Worm (Caenorhabditis elegans) whole organism, L2 larva: Measurements from ENCODE around the gene ZC53.2.

Experiments used
- C34F6.9 ChIP-seq: fragments of 150-350 bp; optimal IDR thresholded peaks from 2 replicates; lab custom pipeline; 2014; ENCODE audit warnings: missing biosample characterization, missing genetic modification characterization
- F13H6.1 ChIP-seq: sonication (generic microtip); optimal IDR thresholded peaks from 2 replicates; lab custom pipeline; 2016; ENCODE audit warnings: missing genetic modification characterization, missing compliant biosample characterization
- R02D3.7 ChIP-seq: fragments of 150-350 bp; optimal IDR thresholded peaks from 2 replicates; lab custom pipeline; 2014; ENCODE audit warnings: missing biosample characterization, missing genetic modification characterization
- Y55F3AM.14 ChIP-seq: fragments of 200-800 bp; sonication (Bioruptor generic); optimal IDR thresholded peaks from 2 replicates; lab custom pipeline; 2018; ENCODE audit warnings: mild to moderate bottlenecking, missing genetic modification characterization, missing compliant biosample characterization
- alr-1 ChIP-seq: fragments of 150-350 bp; optimal IDR thresholded peaks from 2 replicates; lab custom pipeline; 2014; ENCODE audit warnings: missing biosample characterization, missing genetic modification characterization
- aly-2 ChIP-seq: fragments of 150-350 bp; optimal IDR thresholded peaks from 2 replicates; lab custom pipeline; 2014; ENCODE audit warnings: missing biosample characterization, missing genetic modification characterization
- ceh-82 ChIP-seq: fragments of 150-350 bp; optimal IDR thresholded peaks from 2 replicates; lab custom pipeline; 2014; ENCODE audit warnings: missing biosample characterization, missing genetic modification characterization
- dmd-4 ChIP-seq: sonication (generic microtip); optimal IDR thresholded peaks from 2 replicates; lab custom pipeline; 2017; ENCODE audit warnings: missing biosample characterization, missing genetic modification characterization
- elt-1 ChIP-seq: fragments of 150-350 bp; optimal IDR thresholded peaks from 2 replicates; lab custom pipeline; 2014; ENCODE audit warnings: missing biosample characterization, missing genetic modification characterization
- fos-1 ChIP-seq: fragments of 150-350 bp; optimal IDR thresholded peaks from 2 replicates; lab custom pipeline; 2014; ENCODE audit warnings: missing biosample characterization, missing genetic modification characterization
- lin-11 ChIP-seq: fragments of 150-350 bp; sonication (generic microtip); optimal IDR thresholded peaks from 2 replicates; lab custom pipeline; 2014; ENCODE audit warnings: missing biosample characterization, missing genetic modification characterization, inconsistent platforms, mixed read lengths
- lin-39 ChIP-seq: fragments of 150-350 bp; optimal IDR thresholded peaks from 2 replicates; lab custom pipeline; 2014; ENCODE audit warnings: missing biosample characterization, missing genetic modification reagents, missing genetic modification characterization
- lsy-2 ChIP-seq, 2 experiments: fragments of 150-350 bp in 1 of 2; sonication (generic microtip) in 1 of 2; optimal IDR thresholded peaks; 2 replicates each; lab custom pipeline; 2014 to 2017; ENCODE audit warnings: missing biosample characterization in 2 of 2, missing genetic modification characterization in 2 of 2
- mab-5 ChIP-seq: fragments of 150-350 bp; optimal IDR thresholded peaks from 2 replicates; lab custom pipeline; 2014; ENCODE audit warnings: missing biosample characterization, missing genetic modification characterization
- mbf-1 ChIP-seq: sonication (generic microtip); optimal IDR thresholded peaks from 2 replicates; lab custom pipeline; 2017; ENCODE audit warnings: missing biosample characterization, missing genetic modification characterization
- nhr-11 ChIP-seq: fragments of 150-350 bp; optimal IDR thresholded peaks from 2 replicates; lab custom pipeline; 2014; ENCODE audit warnings: missing biosample characterization, missing genetic modification characterization
- nhr-12 ChIP-seq: fragments of 150-350 bp; optimal IDR thresholded peaks from 2 replicates; lab custom pipeline; 2014; ENCODE audit warnings: missing biosample characterization, missing genetic modification characterization
- nhr-129 ChIP-seq: fragments of 150-350 bp; optimal IDR thresholded peaks from 2 replicates; lab custom pipeline; 2014; ENCODE audit warnings: missing biosample characterization, missing genetic modification characterization
- nhr-23 ChIP-seq: fragments of 150-350 bp; optimal IDR thresholded peaks from 2 replicates; lab custom pipeline; 2014; ENCODE audit warnings: missing biosample characterization, missing genetic modification reagents, missing genetic modification characterization
- nhr-237 ChIP-seq: fragments of 150-350 bp; optimal IDR thresholded peaks from 2 replicates; lab custom pipeline; 2014; ENCODE audit warnings: missing biosample characterization, missing genetic modification characterization
- nhr-6 ChIP-seq: fragments of 150-350 bp; optimal IDR thresholded peaks from 2 replicates; lab custom pipeline; 2014; ENCODE audit warnings: missing biosample characterization, missing genetic modification characterization
- nhr-77 ChIP-seq: fragments of 150-350 bp; optimal IDR thresholded peaks from 2 replicates; lab custom pipeline; 2014; ENCODE audit warnings: missing biosample characterization, missing genetic modification characterization
- peb-1 ChIP-seq: fragments of 150-350 bp; optimal IDR thresholded peaks from 2 replicates; lab custom pipeline; 2014; ENCODE audit warnings: missing biosample characterization, missing genetic modification characterization
- skn-1 ChIP-seq: sonication (generic microtip); optimal IDR thresholded peaks from 2 replicates; lab custom pipeline; 2017; ENCODE audit warnings: missing biosample characterization, missing genetic modification characterization
- snpc-4 ChIP-seq: fragments of 150-350 bp; optimal IDR thresholded peaks from 2 replicates; lab custom pipeline; 2014; ENCODE audit warnings: missing biosample characterization, missing genetic modification characterization
- unc-39 ChIP-seq: fragments of 150-350 bp; optimal IDR thresholded peaks from 2 replicates; lab custom pipeline; 2014; ENCODE audit warnings: missing biosample characterization, missing genetic modification characterization
- unc-62 ChIP-seq: fragments of 150-350 bp; optimal IDR thresholded peaks from 2 replicates; lab custom pipeline; 2014; ENCODE audit warnings: missing biosample characterization, missing genetic modification reagents, missing genetic modification characterization
- zag-1 ChIP-seq: fragments of 150-350 bp; optimal IDR thresholded peaks from 2 replicates; lab custom pipeline; 2014; ENCODE audit warnings: missing biosample characterization, missing genetic modification characterization
- ztf-1 ChIP-seq: fragments of 200-800 bp; sonication (Bioruptor generic); conservative IDR thresholded peaks from 2 replicates; pipeline ENCODE4 v1.3.6; 2022; ENCODE audit warnings: missing genetic modification characterization, missing compliant biosample characterization
- ztf-11 ChIP-seq: sonication (generic microtip); optimal IDR thresholded peaks from 2 replicates; lab custom pipeline; 2017; ENCODE audit warnings: missing biosample characterization, missing genetic modification characterization
- ztf-4 ChIP-seq: fragments of 150-350 bp; optimal IDR thresholded peaks from 2 replicates; lab custom pipeline; 2014; ENCODE audit warnings: missing biosample characterization, missing genetic modification characterization

The ZC53.2 gene

ce11 chrX:1959063-1959462, 35.0 kb upstream of the ZC53.2 start:
- TF ChIP-seq unc-39 = no peak
- TF ChIP-seq lin-11 (tag; lab: Kevin White, UChicago) = no peak
- TF ChIP-seq ztf-1 (GFP tag; lab: Robert Waterston, UW) = no peak
- TF ChIP-seq nhr-237 (tag; lab: Kevin White, UChicago) = no peak
- TF ChIP-seq elt-1 (tag; lab: Kevin White, UChicago) = no peak
- no peak for TF ChIP-seq Y55F3AM.14
- no peak for TF ChIP-seq nhr-77
- no peak for TF ChIP-seq nhr-6
- no peak for TF ChIP-seq peb-1 (tag; lab: Kevin White, UChicago)
- no peak for TF ChIP-seq nhr-23 (tag; lab: Kevin White, UChicago)
- TF ChIP-seq ceh-82 = no peak
- TF ChIP-seq ztf-11 (tag; lab: Kevin White, UChicago) = no peak
- no peak for TF ChIP-seq fos-1 (tag; lab: Kevin White, UChicago)
- no peak for TF ChIP-seq mbf-1 (tag; lab: Kevin White, UChicago)

ce11 chrX:1939887-1940286, 15.8 kb upstream of the ZC53.2 start, which contains the start of gene Y59E1A.4:
Y59E1A.4 (minus strand) TSS chrX:1939987.
- no peak for TF ChIP-seq C34F6.9 (tag; lab: Kevin White, UChicago)
- TF ChIP-seq Y55F3AM.14 = no peak
- no peak for TF ChIP-seq lin-11 (tag; lab: Kevin White, UChicago)
- TF ChIP-seq unc-62 (GFP tag; lab: Kevin White, UChicago) = no peak
- TF ChIP-seq ztf-11 (tag; lab: Kevin White, UChicago) = no peak
- TF ChIP-seq elt-1 (tag; lab: Kevin White, UChicago) = no peak
- no peak for TF ChIP-seq nhr-12
- TF ChIP-seq F13H6.1 (tag; lab: Kevin White, UChicago) = no peak
- TF ChIP-seq mab-5 (tag; lab: Kevin White, UChicago) = no peak
- TF ChIP-seq lin-39 (tag; lab: Kevin White, UChicago) = no peak
- TF ChIP-seq R02D3.7 (tag; lab: Kevin White, UChicago) = no peak
- TF ChIP-seq dmd-4 (tag; lab: Kevin White, UChicago) = no peak
- no peak for TF ChIP-seq snpc-4 (tag; lab: Kevin White, UChicago)
- no peak for TF ChIP-seq nhr-129 (tag; lab: Kevin White, UChicago)
- TF ChIP-seq, all 48 proteins: peak for 0

ce11 chrX:1939248-1939647, 15.2 kb upstream of the ZC53.2 start:
- TF ChIP-seq nhr-129 (tag; lab: Kevin White, UChicago) = peak; percentile 5
- TF ChIP-seq nhr-23 (tag; lab: Kevin White, UChicago) = no peak

- TF ChIP-seq zag-1 (tag; lab: Kevin White, UChicago) = no peak
- no peak for TF ChIP-seq unc-62 (GFP tag; lab: Kevin White, UChicago)
- TF ChIP-seq ztf-4 = no peak
- TF ChIP-seq unc-39 = no peak
- TF ChIP-seq aly-2 (tag; lab: Kevin White, UChicago) = no peak
- no peak for TF ChIP-seq lsy-2 (tag; optimal IDR thresholded peaks at IDR 0.05; lab: Kevin White, UChicago)
- no peak for TF ChIP-seq C34F6.9 (tag; lab: Kevin White, UChicago)
- no peak for TF ChIP-seq elt-1 (tag; lab: Kevin White, UChicago)
- no peak for TF ChIP-seq nhr-11 (tag; lab: Kevin White, UChicago)
- no peak for TF ChIP-seq alr-1 (tag; lab: Kevin White, UChicago)
- no peak for TF ChIP-seq dmd-4 (tag; lab: Kevin White, UChicago)
- TF ChIP-seq F13H6.1 (tag; lab: Kevin White, UChicago) = no peak
- no peak for TF ChIP-seq mab-5 (tag; lab: Kevin White, UChicago)
Observed at ce11 chrX:1935438-1935837, 11.4 kb upstream of the ZC53.2 start.

- TF ChIP-seq ztf-4 (no peak), skn-1 (no peak)
- TF ChIP-seq, all 48 proteins: peak for 0
Observed at ce11 chrX:1922294-1922693, 1.7 kb downstream of the ZC53.2 start, which contains the start of gene ZC53.22. ZC53.22 (minus strand) TSS chrX:1922394.

ce11 chrX:1917169-1917568, 6.9 kb downstream of the ZC53.2 start, which contains the start of gene dot-1.5:
dot-1.5 (plus strand) TSS chrX:1917469.
- TF ChIP-seq C34F6.9 (tag; lab: Kevin White, UChicago) (no peak), lin-39 (tag; lab: Kevin White, UChicago) (no peak), nhr-12 (no peak)
